Fruit fly (Drosophila melanogaster): Measurements from ENCODE around the gene GluRIIA.

Gene GluRIIA

dm6 chr2L:5558809-5559392, 4.0 kb downstream of the GluRIIA start, which contains the start of gene GluRIIB:
Gene GluRIIB (plus strand): TSS chr2L:5559342.
- TF ChIP-seq ttk (optimal IDR thresholded peaks at IDR 0.05), result no peak

DNA sequence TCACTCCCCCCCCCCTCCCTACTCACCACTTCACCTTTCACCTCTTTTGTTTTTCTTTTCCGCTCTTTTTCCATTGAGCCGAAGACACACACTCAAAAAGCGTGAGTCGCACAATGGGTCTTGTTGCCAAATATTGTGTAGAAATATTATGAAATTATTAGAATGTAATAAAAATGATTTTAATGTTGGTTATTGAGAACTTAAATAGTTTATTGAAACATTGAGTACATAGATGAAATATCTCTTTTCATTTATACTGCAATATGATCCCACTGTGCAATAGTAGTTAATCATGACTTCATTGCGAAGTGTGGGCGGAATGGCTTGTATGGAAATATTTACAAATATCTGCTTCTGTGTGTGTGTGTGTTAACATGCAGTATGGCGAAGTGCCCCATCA, 12.2 kb downstream of the GluRIIA start:
- TF ChIP-seq h (optimal IDR thresholded peaks at IDR 0.05) (no peak), insv (optimal IDR thresholded peaks at IDR 0.05) (no peak), Myc (optimal IDR thresholded peaks at IDR 0.05) (no peak), ttk (optimal IDR thresholded peaks at IDR 0.05) (no peak), psq (optimal IDR thresholded peaks at IDR 0.05) (no peak), Sin3A (optimal IDR thresholded peaks at IDR 0.05) (no peak)

DNA sequence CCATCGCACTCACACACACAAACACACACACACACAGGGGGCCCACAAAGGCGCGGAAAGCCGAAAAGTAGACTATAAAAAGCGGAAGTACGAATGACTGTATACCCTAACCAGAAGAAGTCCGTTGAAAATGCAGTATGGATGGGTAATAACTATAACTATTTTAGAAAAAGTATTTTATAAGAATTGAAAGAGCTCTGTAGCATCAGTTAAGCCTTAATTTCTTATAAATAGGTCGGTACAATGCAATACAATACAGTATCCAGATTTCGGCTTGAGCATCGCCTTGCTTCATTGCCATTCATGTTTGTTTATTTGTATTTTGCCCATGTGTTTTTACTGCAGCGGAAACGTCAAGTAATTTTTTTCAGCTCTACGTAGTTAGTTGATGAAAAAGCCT, 14.6 kb downstream of the GluRIIA start:
- TF ChIP-seq ttk (optimal IDR thresholded peaks at IDR 0.05), result no peak
- no peak for TF ChIP-seq Sin3A (optimal IDR thresholded peaks at IDR 0.05)
- no peak for TF ChIP-seq psq (optimal IDR thresholded peaks at IDR 0.05)
- no peak for TF ChIP-seq Myc (optimal IDR thresholded peaks at IDR 0.05)
- no peak for TF ChIP-seq h (optimal IDR thresholded peaks at IDR 0.05)
- no peak for TF ChIP-seq insv (optimal IDR thresholded peaks at IDR 0.05)

- TF ChIP-seq h (optimal IDR thresholded peaks at IDR 0.05) (no peak), ttk (optimal IDR thresholded peaks at IDR 0.05) (no peak), insv (optimal IDR thresholded peaks at IDR 0.05) (no peak), Myc (optimal IDR thresholded peaks at IDR 0.05) (no peak), psq (optimal IDR thresholded peaks at IDR 0.05) (no peak), Sin3A (optimal IDR thresholded peaks at IDR 0.05) (no peak)
Observed at dm6 chr2L:5581016-5581415, 26.1 kb downstream of the GluRIIA start, which contains the start of gene CG14011. Gene CG14011 (minus strand): TSS chr2L:5581116.

dm6 chr2L:5588314-5588713, 33.4 kb downstream of the GluRIIA start, which contains the start of gene CG7251:
Gene CG7251 (minus strand): TSS chr2L:5588414.
- TF ChIP-seq insv (optimal IDR thresholded peaks at IDR 0.05) (no peak), h (optimal IDR thresholded peaks at IDR 0.05) (no peak), Sin3A (optimal IDR thresholded peaks at IDR 0.05) (no peak), ttk (optimal IDR thresholded peaks at IDR 0.05) (no peak), psq (optimal IDR thresholded peaks at IDR 0.05) (no peak), Myc (optimal IDR thresholded peaks at IDR 0.05) (no peak)

DNA sequence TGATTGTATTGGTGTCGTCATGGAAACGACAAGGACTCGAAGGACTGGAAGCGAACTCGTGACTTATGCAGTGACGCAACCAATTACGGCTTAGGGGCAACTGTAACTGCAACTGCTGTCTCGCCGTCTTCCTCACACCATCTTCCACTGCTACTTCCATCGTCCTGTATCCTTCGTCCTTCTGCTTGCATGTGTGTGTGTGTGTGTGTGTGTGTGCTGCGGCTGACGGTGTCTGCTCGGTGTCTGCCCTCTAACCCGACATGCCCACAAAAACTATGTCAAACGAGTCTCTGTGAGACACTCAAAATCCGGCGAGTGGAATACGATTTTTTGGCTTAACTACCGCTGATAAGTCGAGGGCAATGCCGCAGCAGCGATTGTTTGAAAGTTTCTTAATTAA, 39.0 kb downstream of the GluRIIA start:
- TF ChIP-seq ttk (optimal IDR thresholded peaks at IDR 0.05) (no peak), h (optimal IDR thresholded peaks at IDR 0.05) (no peak)

- no peak for TF ChIP-seq h (optimal IDR thresholded peaks at IDR 0.05)
- TF ChIP-seq psq (optimal IDR thresholded peaks at IDR 0.05), result no peak
- TF ChIP-seq Myc (optimal IDR thresholded peaks at IDR 0.05), result no peak
- TF ChIP-seq insv (optimal IDR thresholded peaks at IDR 0.05), result no peak
Observed at dm6 chr2L:5596533-5596932, 41.7 kb downstream of the GluRIIA start, which contains the start of gene CG18266. Gene CG18266 (plus strand): TSS chr2L:5596833.
